Fruit fly (Drosophila melanogaster) whole organism, embryonic: Measurements from ENCODE around the gene CG6067.

Experiments used
- Adf1 ChIP-seq: fragments of 200-800 bp; sonication (Bioruptor generic); IDR thresholded peaks from 2 replicates; pipeline ENCODE4 v1.3.6; 2022; ENCODE audit warnings: missing biosample characterization, missing genetic modification characterization
- Blimp-1 ChIP-seq: fragments of 200-800 bp; sonication (Bioruptor generic); optimal IDR thresholded peaks from 3 replicates; lab custom pipeline; 2018; ENCODE audit warnings: missing biosample characterization, missing genetic modification characterization, mild to moderate bottlenecking, moderate library complexity, missing genetic modification reagents
- CG10267 ChIP-seq: fragments of 200-800 bp; sonication (Bioruptor generic); optimal IDR thresholded peaks from 2 replicates; lab custom pipeline; 2018; ENCODE audit warnings: missing biosample characterization, mild to moderate bottlenecking, missing genetic modification characterization, moderate library complexity
- CG10462 ChIP-seq: fragments of 200-800 bp; sonication (Bioruptor generic); optimal IDR thresholded peaks from 2 replicates; lab custom pipeline; 2016; ENCODE audit warnings: missing biosample characterization, missing genetic modification characterization
- CG11560 ChIP-seq: fragments of 200-800 bp; sonication (Bioruptor generic); IDR thresholded peaks from 3 replicates; pipeline ENCODE4 v1.3.6; 2022; ENCODE audit warnings: missing biosample characterization, missing genetic modification characterization
- CG11695 ChIP-seq: fragments of 200-800 bp; sonication (Bioruptor generic); IDR thresholded peaks from 3 replicates; pipeline ENCODE4 v1.3.6; 2022; ENCODE audit warnings: missing biosample characterization, missing genetic modification characterization
- CG11723 ChIP-seq: fragments of 200-800 bp; sonication (Bioruptor generic); optimal IDR thresholded peaks from 2 replicates; lab custom pipeline; 2017; ENCODE audit warnings: missing biosample characterization, mild to moderate bottlenecking, missing genetic modification characterization
- CG12391 ChIP-seq: fragments of 200-800 bp; sonication (Bioruptor generic); optimal IDR thresholded peaks from 3 replicates; lab custom pipeline; 2018; ENCODE audit warnings: missing biosample characterization, mild to moderate bottlenecking, missing genetic modification characterization, moderate library complexity
- CG12659 ChIP-seq: fragments of 200-800 bp; sonication (Bioruptor generic); optimal IDR thresholded peaks from 3 replicates; lab custom pipeline; 2017; ENCODE audit warnings: mild to moderate bottlenecking, missing biosample characterization, missing genetic modification reagents, missing genetic modification characterization
- CG13424 ChIP-seq: fragments of 200-800 bp; sonication (Bioruptor generic); optimal IDR thresholded peaks from 2 replicates; lab custom pipeline; 2019; ENCODE audit warnings: missing biosample characterization, mild to moderate bottlenecking, missing genetic modification characterization, moderate library complexity
- CG15269 ChIP-seq: fragments of 200-800 bp; sonication (Bioruptor generic); optimal IDR thresholded peaks from 2 replicates; lab custom pipeline; 2018; ENCODE audit warnings: missing biosample characterization, mild to moderate bottlenecking, missing genetic modification characterization, moderate library complexity
- CG1603 ChIP-seq: fragments of 200-800 bp; sonication (Bioruptor generic); optimal IDR thresholded peaks from 2 replicates; lab custom pipeline; 2019; ENCODE audit warnings: missing biosample characterization, mild to moderate bottlenecking, missing genetic modification characterization, moderate library complexity
- CG17328 ChIP-seq: fragments of 200-800 bp; sonication (Bioruptor generic); IDR thresholded peaks from 2 replicates; pipeline ENCODE4 v1.3.6; 2022; ENCODE audit warnings: missing biosample characterization, missing genetic modification characterization
- CG17359 ChIP-seq: fragments of 200-800 bp; sonication (Bioruptor generic); optimal IDR thresholded peaks from 3 replicates; lab custom pipeline; 2018; ENCODE audit warnings: missing biosample characterization, mild to moderate bottlenecking, missing genetic modification characterization, moderate library complexity
- CG18262 ChIP-seq: fragments of 200-800 bp; optimal IDR thresholded peaks from 3 replicates; lab custom pipeline; 2019; ENCODE audit warnings: missing biosample characterization, mild to moderate bottlenecking, missing genetic modification characterization, moderate library complexity
- CG18599 ChIP-seq: fragments of 200-800 bp; sonication (Bioruptor generic); optimal IDR thresholded peaks from 3 replicates; lab custom pipeline; 2017; ENCODE audit warnings: missing biosample characterization, missing genetic modification characterization, mild to moderate bottlenecking, moderate library complexity, missing genetic modification reagents
- CG2678 ChIP-seq: fragments of 200-800 bp; sonication (Bioruptor generic); optimal IDR thresholded peaks from 3 replicates; lab custom pipeline; 2019; ENCODE audit warnings: missing biosample characterization, mild to moderate bottlenecking, missing genetic modification characterization, moderate library complexity
- CG32772 ChIP-seq: fragments of 200-800 bp; sonication (Bioruptor generic); IDR thresholded peaks from 2 replicates; pipeline ENCODE4 v1.3.6; 2022; ENCODE audit warnings: missing biosample characterization, missing genetic modification characterization
- CG4424 ChIP-seq: fragments of 200-800 bp; sonication (Bioruptor generic); optimal IDR thresholded peaks from 3 replicates; lab custom pipeline; 2016; ENCODE audit warnings: missing biosample characterization, missing genetic modification characterization
- CG6254 ChIP-seq: fragments of 200-800 bp; sonication (Bioruptor generic); optimal IDR thresholded peaks from 3 replicates; lab custom pipeline; 2017; ENCODE audit warnings: mild to moderate bottlenecking, missing biosample characterization, missing genetic modification reagents, missing genetic modification characterization
- CG6689 ChIP-seq: fragments of 200-800 bp; sonication (Bioruptor generic); IDR thresholded peaks from 2 replicates; pipeline ENCODE4 v1.3.6; 2022; ENCODE audit warnings: missing biosample characterization, missing genetic modification characterization
- CG9727 ChIP-seq: fragments of 200-800 bp; sonication (Bioruptor generic); optimal IDR thresholded peaks from 3 replicates; lab custom pipeline; 2017; ENCODE audit warnings: missing biosample characterization, mild to moderate bottlenecking, missing genetic modification characterization
- Chrac-16 ChIP-seq: fragments of 200-800 bp; sonication (Bioruptor generic); optimal IDR thresholded peaks from 3 replicates; lab custom pipeline; 2016; ENCODE audit warnings: missing biosample characterization, missing genetic modification characterization
- CoRest ChIP-seq: fragments of 200-800 bp; sonication (Bioruptor generic); optimal IDR thresholded peaks from 3 replicates; lab custom pipeline; 2018; ENCODE audit warnings: missing biosample characterization, mild to moderate bottlenecking, missing genetic modification characterization, moderate library complexity
- Fer3 ChIP-seq: fragments of 200-800 bp; sonication (Bioruptor generic); optimal IDR thresholded peaks from 2 replicates; lab custom pipeline; 2018; ENCODE audit warnings: missing biosample characterization, mild to moderate bottlenecking, missing genetic modification characterization, moderate library complexity
- Meics ChIP-seq: fragments of 200-800 bp; sonication (Bioruptor generic); optimal IDR thresholded peaks from 2 replicates; lab custom pipeline; 2017; ENCODE audit warnings: missing biosample characterization, mild to moderate bottlenecking, missing genetic modification characterization
- NC2α ChIP-seq: fragments of 200-800 bp; sonication (Bioruptor generic); optimal IDR thresholded peaks from 2 replicates; lab custom pipeline; 2016; ENCODE audit warnings: missing biosample characterization, missing genetic modification characterization
- Ptx1 ChIP-seq: fragments of 200-800 bp; sonication (Bioruptor generic); IDR thresholded peaks from 2 replicates; pipeline ENCODE4 v1.3.6; 2022; ENCODE audit warnings: missing biosample characterization, missing genetic modification characterization
- Xrp1 ChIP-seq: fragments of 200-800 bp; sonication (Bioruptor generic); IDR thresholded peaks from 2 replicates; pipeline ENCODE4 v1.3.6; 2022; ENCODE audit warnings: missing biosample characterization, missing genetic modification characterization
- chm ChIP-seq: fragments of 200-800 bp; sonication (Bioruptor generic); IDR thresholded peaks from 2 replicates; pipeline ENCODE4 v1.3.6; 2022; ENCODE audit warnings: missing biosample characterization, missing genetic modification characterization
- ci ChIP-seq: fragments of 200-800 bp; sonication (Bioruptor generic); IDR thresholded peaks from 3 replicates; pipeline ENCODE4 v1.3.6; 2022; ENCODE audit warnings: missing biosample characterization, missing genetic modification characterization
- croc ChIP-seq: fragments of 200-800 bp; sonication (Bioruptor generic); conservative IDR thresholded peaks from 3 replicates; pipeline ENCODE4 v1.3.6; 2022; ENCODE audit warnings: missing biosample characterization, missing genetic modification characterization
- dmrt99B ChIP-seq: fragments of 200-800 bp; sonication (Bioruptor generic); optimal IDR thresholded peaks from 2 replicates; lab custom pipeline; 2018; ENCODE audit warnings: missing biosample characterization, mild to moderate bottlenecking, missing genetic modification characterization, moderate library complexity
- exex ChIP-seq: fragments of 200-800 bp; sonication (Bioruptor generic); optimal IDR thresholded peaks from 4 replicates; lab custom pipeline; 2018; ENCODE audit warnings: missing biosample characterization, mild to moderate bottlenecking, missing genetic modification characterization, moderate library complexity
- fd96Cb ChIP-seq: fragments of 200-800 bp; sonication (Bioruptor generic); optimal IDR thresholded peaks from 2 replicates; lab custom pipeline; 2018; ENCODE audit warnings: missing biosample characterization, mild to moderate bottlenecking, missing genetic modification characterization, moderate library complexity
- gce ChIP-seq: fragments of 200-800 bp; sonication (Bioruptor generic); IDR thresholded peaks from 3 replicates; pipeline ENCODE4 v1.3.6; 2022; ENCODE audit warnings: missing biosample characterization, missing genetic modification characterization
- gcm ChIP-seq: fragments of 200-800 bp; sonication (Bioruptor generic); optimal IDR thresholded peaks from 2 replicates; lab custom pipeline; 2019; ENCODE audit warnings: missing biosample characterization, mild to moderate bottlenecking, missing genetic modification characterization, moderate library complexity
- grau ChIP-seq: fragments of 200-800 bp; optimal IDR thresholded peaks from 3 replicates; lab custom pipeline; 2019; ENCODE audit warnings: missing biosample characterization, mild to moderate bottlenecking, missing genetic modification characterization, moderate library complexity
- lilli ChIP-seq: fragments of 200-800 bp; sonication (Bioruptor generic); optimal IDR thresholded peaks from 3 replicates; lab custom pipeline; 2016; ENCODE audit warnings: missing biosample characterization, missing genetic modification characterization
- pan ChIP-seq, 4 experiments: fragments of >200 bp in 3 of 4; fragments of 200-800 bp in 1 of 4; sonication (Bioruptor generic) in 1 of 4; optimal IDR thresholded peaks in 3 of 4; IDR thresholded peaks in 1 of 4; 2 replicates each; pipeline versions ENCODE4 v1.3.6 to Lab custom; 2017 to 2022; ENCODE audit warnings: missing biosample characterization in 2 of 4, missing genetic modification characterization in 2 of 4, mixed read lengths in 1 of 4
- prd ChIP-seq, 3 experiments: fragments of >200 bp in 2 of 3; fragments of 200-800 bp in 1 of 3; sonication (Bioruptor generic) in 1 of 3; optimal IDR thresholded peaks in 2 of 3; IDR thresholded peaks in 1 of 3; 2 replicates in 2 of 3; 3 replicates in 1 of 3; pipeline versions ENCODE4 v1.3.6 to Lab custom; 2017 to 2022; ENCODE audit warnings: missing biosample characterization in 1 of 3, missing genetic modification characterization in 1 of 3
- run ChIP-seq: fragments of 200-800 bp; sonication (Bioruptor generic); optimal IDR thresholded peaks from 3 replicates; lab custom pipeline; 2018; ENCODE audit warnings: missing biosample characterization, mild to moderate bottlenecking, missing genetic modification characterization
- seq ChIP-seq: fragments of 200-800 bp; sonication (Bioruptor generic); IDR thresholded peaks from 2 replicates; pipeline ENCODE4 v1.3.6; 2022; ENCODE audit warnings: missing biosample characterization, missing genetic modification characterization
- tgo ChIP-seq: fragments of 200-800 bp; sonication (Bioruptor generic); IDR thresholded peaks from 3 replicates; pipeline ENCODE4 v1.3.6; 2022; ENCODE audit warnings: missing biosample characterization, missing genetic modification characterization
- tin ChIP-seq: fragments of 200-800 bp; sonication (Bioruptor generic); optimal IDR thresholded peaks from 3 replicates; lab custom pipeline; 2016; ENCODE audit warnings: missing biosample characterization, missing genetic modification characterization
- ttk ChIP-seq: fragments of 200-800 bp; sonication (Bioruptor generic); IDR thresholded peaks from 2 replicates; pipeline ENCODE4 v2.1.2; 2022; ENCODE audit warnings: missing biosample characterization, missing genetic modification characterization
- vvl ChIP-seq: fragments of 200-800 bp; sonication (Bioruptor generic); IDR thresholded peaks from 2 replicates; pipeline ENCODE4 v1.3.6; 2022; ENCODE audit warnings: missing biosample characterization, missing genetic modification characterization
- wor ChIP-seq: fragments of 200-800 bp; sonication (Bioruptor generic); IDR thresholded peaks from 2 replicates; pipeline ENCODE4 v1.3.6; 2022; ENCODE audit warnings: missing biosample characterization, missing genetic modification characterization
- yki ChIP-seq: fragments of >200 bp; optimal IDR thresholded peaks from 3 replicates; lab custom pipeline; 2018

The CG6067 gene

DNA sequence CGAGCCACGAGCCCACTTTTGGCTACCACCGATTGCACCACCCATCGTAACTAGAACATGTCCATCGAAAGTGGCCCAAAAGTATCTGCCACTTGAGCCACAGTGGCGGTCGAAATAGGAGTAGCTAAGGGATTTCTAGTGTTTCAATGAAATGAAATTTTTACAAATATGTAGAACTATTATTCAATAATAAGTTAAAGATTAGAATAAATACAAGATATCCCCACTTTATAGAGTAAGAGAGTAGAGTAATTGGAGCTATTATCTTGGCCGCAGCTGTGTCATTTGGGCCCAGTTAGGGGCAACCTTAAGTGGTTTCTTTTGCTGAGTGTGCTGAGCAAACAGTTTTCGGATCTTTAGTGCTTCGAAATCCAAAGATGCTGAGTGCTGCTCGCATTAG, 33.9 kb downstream of the CG6067 start (continued):
- TF ChIP-seq pan (optimal IDR thresholded peaks at IDR 0.05; lab: Kevin White, UChicago): no peak
- peak in 1 of 2 experiments; percentile 76 for TF ChIP-seq pan (GFP tag; optimal IDR thresholded peaks at IDR 0.05 in 1 of 2, IDR thresholded peaks at IDR 0.05 in 1 of 2)
- no peak for TF ChIP-seq yki (lab: Kevin White, UChicago)
- no peak for TF ChIP-seq Adf1 (GFP tag; lab: Robert Waterston, UW)
- peak; percentile 15 for TF ChIP-seq Fer3 (tag; lab: Kevin White, UChicago)
- TF ChIP-seq gce (GFP tag; lab: Robert Waterston, UW): 0 out of 3 replicates have a peak, but pooled peaks have one; percentile 24
- TF ChIP-seq CG12659 (GFP tag; lab: Kevin White, UChicago): peak; percentile 33
- TF ChIP-seq lilli (GFP tag; lab: Kevin White, UChicago): peak; percentile 28
- peak; percentile 42 for TF ChIP-seq fd96Cb
- TF ChIP-seq CG18262 (tag; lab: Kevin White, UChicago): peak; percentile 60
- peak; percentile 2 for TF ChIP-seq CG9727 (GFP tag; lab: Kevin White, UChicago)
- peak; percentile 58 for TF ChIP-seq grau (tag; lab: Kevin White, UChicago)
- peak; percentile 29; the same call in 1 of the 3 replicates for TF ChIP-seq croc (GFP tag; lab: Robert Waterston, UW)
- peak; percentile 62; the same call in 2 of the 3 replicates for TF ChIP-seq CG11695 (GFP tag; lab: Robert Waterston, UW)
- peak; percentile 59 for TF ChIP-seq vvl (GFP tag; lab: Robert Waterston, UW)
- TF ChIP-seq Chrac-16 (GFP tag; lab: Kevin White, UChicago): no peak
- no peak for TF ChIP-seq CG11723 (GFP tag; lab: Kevin White, UChicago)
- TF ChIP-seq CG10267: peak; percentile 18
- peak; percentile 42; the same call in 1 of the 3 replicates for TF ChIP-seq tgo
- peak; percentile 46; the same call in 1 of the 2 replicates for TF ChIP-seq ttk
- TF ChIP-seq CG2678: peak; percentile 63
- peak; percentile 10 for TF ChIP-seq CG6254
- peak; percentile 72 for TF ChIP-seq dmrt99B (tag; lab: Kevin White, UChicago)
- TF ChIP-seq chm (GFP tag; lab: Robert Waterston, UW): 0 out of 2 replicates have a peak, but pooled peaks have one; percentile 42
- TF ChIP-seq seq (GFP tag; lab: Robert Waterston, UW): peak; percentile 56
- TF ChIP-seq CG32772: 0 out of 2 replicates have a peak, but pooled peaks have one; percentile 44
- no peak for TF ChIP-seq CG11560 (tag; lab: Robert Waterston, UW)
- no peak for TF ChIP-seq prd (optimal IDR thresholded peaks at IDR 0.05; lab: Kevin White, UChicago)
- TF ChIP-seq prd (GFP tag; IDR thresholded peaks at IDR 0.05; lab: Robert Waterston, UW): peak; percentile 70
- no peak for TF ChIP-seq NC2α (GFP tag; lab: Kevin White, UChicago)
- no peak for TF ChIP-seq exex (tag; lab: Kevin White, UChicago)
- TF ChIP-seq run (tag; lab: Kevin White, UChicago): no peak
- TF ChIP-seq ci (GFP tag; lab: Robert Waterston, UW): peak; percentile 79
- peak; percentile 69 for TF ChIP-seq CG6689 (GFP tag; lab: Robert Waterston, UW)
- TF ChIP-seq CG15269 (tag; lab: Kevin White, UChicago): peak; percentile 65
- peak; percentile 54 for TF ChIP-seq CG1603 (tag; lab: Kevin White, UChicago)
- peak; percentile 23 for TF ChIP-seq CG18599 (GFP tag; lab: Kevin White, UChicago)
- peak; percentile 52 for TF ChIP-seq CG12391 (tag; lab: Kevin White, UChicago)
- peak; percentile 7 for TF ChIP-seq Meics
- TF ChIP-seq Xrp1: peak; percentile 62
- TF ChIP-seq CG17359 (tag; lab: Kevin White, UChicago): peak; percentile 61
- TF ChIP-seq wor: no peak
- peak; percentile 49 for TF ChIP-seq Blimp-1 (GFP tag; lab: Kevin White, UChicago)
- TF ChIP-seq Ptx1 (GFP tag; lab: Robert Waterston, UW): peak; percentile 66
- peak; percentile 36 for TF ChIP-seq CoRest (tag; lab: Kevin White, UChicago)
- TF ChIP-seq CG10462: no peak
- TF ChIP-seq tin: peak; percentile 35
- peak; percentile 28 for TF ChIP-seq CG4424
- peak; percentile 48; the same call in 1 of the 2 replicates for TF ChIP-seq CG17328
- TF ChIP-seq CG13424 (tag; lab: Kevin White, UChicago): peak; percentile 42
- TF ChIP-seq gcm (GFP tag; lab: Kevin White, UChicago): no peak
